Worm (Caenorhabditis elegans) whole organism, L1 larva: ENCODE data around the gene srx-28.

ENCODE experiments used
- C16A3.4 ChIP-seq: fragments of 150-350 bp; optimal IDR thresholded peaks from 2 replicates; lab custom pipeline; 2014; ENCODE audit warnings: missing biosample characterization, missing genetic modification characterization
- C34B4.2 ChIP-seq: sonication (generic microtip); optimal IDR thresholded peaks from 2 replicates; lab custom pipeline; 2017; ENCODE audit warnings: mild to moderate bottlenecking, missing genetic modification characterization, missing compliant biosample characterization
- F16B12.6 ChIP-seq: fragments of 150-350 bp; optimal IDR thresholded peaks from 2 replicates; lab custom pipeline; 2014; ENCODE audit warnings: missing biosample characterization, missing genetic modification characterization
- Y116A8C.19 ChIP-seq: sonication (generic microtip); optimal IDR thresholded peaks from 2 replicates; lab custom pipeline; 2016; ENCODE audit warnings: missing compliant biosample characterization, missing genetic modification characterization, borderline replicate concordance
- aha-1 ChIP-seq: fragments of 150-350 bp; optimal IDR thresholded peaks from 2 replicates; lab custom pipeline; 2014; ENCODE audit warnings: missing biosample characterization, missing genetic modification characterization
- alr-1 ChIP-seq: fragments of 200-800 bp; sonication (Bioruptor generic); optimal IDR thresholded peaks from 2 replicates; lab custom pipeline; 2018; ENCODE audit warnings: borderline replicate concordance, mild to moderate bottlenecking, missing genetic modification characterization, missing compliant biosample characterization
- aly-2 ChIP-seq: fragments of 150-350 bp; optimal IDR thresholded peaks from 2 replicates; lab custom pipeline; 2014; ENCODE audit warnings: missing biosample characterization, missing genetic modification characterization
- ceh-8 ChIP-seq: fragments of 200-800 bp; sonication (Bioruptor generic); optimal IDR thresholded peaks from 2 replicates; lab custom pipeline; 2018; ENCODE audit warnings: mild to moderate bottlenecking, missing genetic modification characterization, moderate library complexity, missing compliant biosample characterization
- ces-1 ChIP-seq: fragments of 150-350 bp; optimal IDR thresholded peaks from 2 replicates; lab custom pipeline; 2014; ENCODE audit warnings: missing biosample characterization, missing genetic modification reagents, missing genetic modification characterization
- dpl-1 ChIP-seq, 3 experiments: fragments of 150-350 bp in 2 of 3; sonication (generic microtip) in 1 of 3; optimal IDR thresholded peaks; 2 replicates each; lab custom pipeline; 2014 to 2017; ENCODE audit warnings: missing biosample characterization in 3 of 3, missing genetic modification characterization in 3 of 3, missing genetic modification reagents in 3 of 3
- efl-1 ChIP-seq, 4 experiments: fragments of 150-350 bp; optimal IDR thresholded peaks in 3 of 4; peaks in 1 of 4; 1 replicate in 1 of 4; 2 replicates in 3 of 4; lab custom pipeline; 2014; ENCODE audit warnings: missing biosample characterization in 2 of 4, missing genetic modification characterization in 2 of 4, missing genetic modification reagents in 2 of 4
- egl-13 ChIP-seq: sonication (generic microtip); optimal IDR thresholded peaks from 2 replicates; lab custom pipeline; 2016; ENCODE audit warnings: missing genotype, missing genetic modification reagents, missing genetic modification characterization, missing compliant biosample characterization
- egl-27 ChIP-seq, 2 experiments: fragments of 150-350 bp in 1 of 2; sonication (generic microtip); optimal IDR thresholded peaks; 3 replicates each; lab custom pipeline; 2017 to 2018; ENCODE audit warnings: missing biosample characterization in 2 of 2, missing genetic modification characterization in 2 of 2, missing genetic modification reagents in 2 of 2
- elt-2 ChIP-seq: sonication (generic microtip); optimal IDR thresholded peaks from 2 replicates; lab custom pipeline; 2016; ENCODE audit warnings: missing genetic modification characterization, mild to moderate bottlenecking, inconsistent platforms, missing compliant biosample characterization, missing genetic modification reagents
- elt-3 ChIP-seq, 6 experiments: fragments of 150-350 bp in 1 of 6; sonication (generic microtip); optimal IDR thresholded peaks; 2 replicates each; lab custom pipeline; 2017 to 2018; ENCODE audit warnings: missing biosample characterization in 6 of 6, missing genetic modification characterization in 6 of 6, inconsistent platforms in 1 of 6
- fkh-10 ChIP-seq: sonication (generic microtip); optimal IDR thresholded peaks from 2 replicates; lab custom pipeline; 2017; ENCODE audit warnings: missing biosample characterization, missing genetic modification reagents, missing genetic modification characterization
- fkh-8 ChIP-seq: sonication (generic microtip); optimal IDR thresholded peaks from 2 replicates; lab custom pipeline; 2016; ENCODE audit warnings: mild to moderate bottlenecking, missing genetic modification characterization, missing compliant biosample characterization
- hlh-4 ChIP-seq: sonication (generic microtip); optimal IDR thresholded peaks from 2 replicates; lab custom pipeline; 2016; ENCODE audit warnings: mild to moderate bottlenecking, missing genetic modification characterization, missing compliant biosample characterization
- lin-13 ChIP-seq: fragments of 150-350 bp; optimal IDR thresholded peaks from 2 replicates; lab custom pipeline; 2014; ENCODE audit warnings: missing biosample characterization, missing genetic modification reagents, missing genetic modification characterization
- lir-3 ChIP-seq: sonication (generic microtip); optimal IDR thresholded peaks from 2 replicates; lab custom pipeline; 2016; ENCODE audit warnings: mild to moderate bottlenecking, missing genetic modification characterization, moderate library complexity, missing compliant biosample characterization; ENCODE audit not compliant: poor library complexity
- lsy-2 ChIP-seq, 2 experiments: fragments of 150-350 bp; optimal IDR thresholded peaks; 2 replicates each; lab custom pipeline; 2014; ENCODE audit warnings: missing biosample characterization in 2 of 2, missing genetic modification characterization in 2 of 2
- mab-9 ChIP-seq: fragments of 200-800 bp; sonication (Bioruptor generic); IDR thresholded peaks from 2 replicates; pipeline ENCODE4 v1.3.6; 2022; ENCODE audit warnings: missing genetic modification reagents, missing genetic modification characterization, missing compliant biosample characterization
- mdl-1 ChIP-seq, 2 experiments: fragments of 150-350 bp; optimal IDR thresholded peaks; 2 replicates each; lab custom pipeline; 2014 to 2017; ENCODE audit warnings: missing biosample characterization in 2 of 2, missing genetic modification characterization in 2 of 2, inconsistent platforms in 1 of 2
- mep-1 ChIP-seq: fragments of 150-350 bp; optimal IDR thresholded peaks from 2 replicates; lab custom pipeline; 2014; ENCODE audit warnings: missing biosample characterization, missing genetic modification characterization
- pag-3 ChIP-seq: sonication (generic microtip); optimal IDR thresholded peaks from 2 replicates; lab custom pipeline; 2017; ENCODE audit warnings: missing genetic modification characterization, mild to moderate bottlenecking, missing compliant biosample characterization, antibody characterized with exemption, borderline replicate concordance; ENCODE audit not compliant: insufficient read depth
- pqm-1 ChIP-seq: sonication (generic microtip); optimal IDR thresholded peaks from 3 replicates; lab custom pipeline; 2017; ENCODE audit warnings: missing biosample characterization, missing genetic modification characterization
- skn-1 ChIP-seq: fragments of 150-350 bp; optimal IDR thresholded peaks from 2 replicates; lab custom pipeline; 2014; ENCODE audit warnings: missing biosample characterization, missing genetic modification characterization
- sup-37 ChIP-seq: fragments of 200-800 bp; sonication (Bioruptor generic); optimal IDR thresholded peaks from 2 replicates; lab custom pipeline; 2018; ENCODE audit warnings: mild to moderate bottlenecking, missing genetic modification characterization, missing compliant biosample characterization
- swsn-7 ChIP-seq: sonication (generic microtip); optimal IDR thresholded peaks from 2 replicates; lab custom pipeline; 2016; ENCODE audit warnings: missing genetic modification characterization, missing compliant biosample characterization
- tbx-2 ChIP-seq: sonication (generic microtip); optimal IDR thresholded peaks from 2 replicates; lab custom pipeline; 2016; ENCODE audit warnings: missing genetic modification characterization, missing compliant biosample characterization
- tlp-1 ChIP-seq: fragments of 150-350 bp; optimal IDR thresholded peaks from 2 replicates; lab custom pipeline; 2014; ENCODE audit warnings: missing biosample characterization, missing genetic modification characterization
- unc-130 ChIP-seq: fragments of 150-350 bp; optimal IDR thresholded peaks from 2 replicates; lab custom pipeline; 2017; ENCODE audit warnings: missing biosample characterization, missing genetic modification characterization, inconsistent platforms
- unc-62 ChIP-seq: fragments of 150-350 bp; optimal IDR thresholded peaks from 2 replicates; lab custom pipeline; 2014; ENCODE audit warnings: missing biosample characterization, missing genetic modification reagents, missing genetic modification characterization
- unc-98 ChIP-seq: fragments of 200-800 bp; sonication (Bioruptor generic); IDR thresholded peaks from 2 replicates; pipeline ENCODE4 v1.3.6; 2022; ENCODE audit warnings: missing genetic modification characterization, missing compliant biosample characterization
- vab-15 ChIP-seq: sonication (generic microtip); optimal IDR thresholded peaks from 2 replicates; lab custom pipeline; 2017; ENCODE audit warnings: missing genotype, mild to moderate bottlenecking, missing genetic modification characterization, missing compliant biosample characterization
- zag-1 ChIP-seq: fragments of 150-350 bp; optimal IDR thresholded peaks from 2 replicates; lab custom pipeline; 2014; ENCODE audit warnings: missing biosample characterization, missing genetic modification characterization
- zip-4 ChIP-seq: fragments of 200-800 bp; sonication (Bioruptor generic); optimal IDR thresholded peaks from 2 replicates; lab custom pipeline; 2018; ENCODE audit warnings: mild to moderate bottlenecking, missing genetic modification characterization, moderate library complexity, missing compliant biosample characterization

Gene srx-28

ce11 chrV:2799172-2799869, 42.2 kb upstream of the srx-28 start:
- TF ChIP-seq C34B4.2 (no peak), mdl-1 (tag; optimal IDR thresholded peaks at IDR 0.05; lab: Kevin White, UChicago) (no peak), unc-98 (no peak), sup-37 (GFP tag; lab: Kevin White, UChicago) (no peak), mab-9 (GFP tag; lab: Robert Waterston, UW) (no peak), zip-4 (GFP tag; lab: Kevin White, UChicago) (no peak), ces-1 (GFP tag; lab: Kevin White, UChicago) (no peak), tbx-2 (tag; lab: Kevin White, UChicago) (no peak), unc-130 (tag; lab: Kevin White, UChicago) (no peak), elt-2 (no peak), pag-3 (tag; lab: Kevin White, UChicago) (no peak), zag-1 (no peak), egl-27 (tag; optimal IDR thresholded peaks at IDR 0.05; lab: Kevin White, UChicago) (no peak), fkh-8 (tag; lab: Kevin White, UChicago) (no peak), mep-1 (tag; lab: Kevin White, UChicago) (no peak), hlh-4 (no peak), dpl-1 (GFP tag; optimal IDR thresholded peaks at IDR 0.05; lab: Kevin White, UChicago) (no peak), F16B12.6 (no peak)

ce11 chrV:2795998-2796397, 38.9 kb upstream of the srx-28 start, which contains the start of gene F54E2.2:
F54E2.2 (plus strand) TSS chrV:2796298.
- TF ChIP-seq lin-13 (GFP tag; lab: Kevin White, UChicago) (no peak), lir-3 (no peak), unc-62 (GFP tag; lab: Kevin White, UChicago) (no peak), lsy-2 (tag; optimal IDR thresholded peaks at IDR 0.05; lab: Kevin White, UChicago) (no peak), aly-2 (tag; lab: Kevin White, UChicago) (no peak), fkh-10 (GFP tag; lab: Kevin White, UChicago) (no peak), tbx-2 (tag; lab: Kevin White, UChicago) (no peak), pqm-1 (tag; lab: Kevin White, UChicago) (no peak), swsn-7 (no peak)

ce11 chrV:2792958-2793357, 35.9 kb upstream of the srx-28 start:
- TF ChIP-seq efl-1 (optimal IDR thresholded peaks at IDR 0.05; lab: Kevin White, UChicago) (no peak), efl-1 (GFP tag; optimal IDR thresholded peaks at IDR 0.05 in 1 of 2; lab: Kevin White, UChicago) (peak in 1 of 2 experiments; percentile 68), C16A3.4 (no peak)

- TF ChIP-seq egl-13 = no peak
- peak in 1 of 6 experiments; percentile 0 for TF ChIP-seq elt-3 (tag; optimal IDR thresholded peaks at IDR 0.05; lab: Kevin White, UChicago)
These were observed 23.7 kb upstream of the srx-28 start, which contains the start of gene R05D8.11 for ce11 chrV:2780786-2781185. R05D8.11 (minus strand) TSS chrV:2780886.

- TF ChIP-seq fkh-8 (tag; lab: Kevin White, UChicago) = peak; percentile 59
- no peak for TF ChIP-seq aha-1
These were observed 17.0 kb upstream of the srx-28 start, which contains the start of gene srj-18 for ce11 chrV:2774042-2774441. srj-18 (plus strand) TSS chrV:2774342.

DNA sequence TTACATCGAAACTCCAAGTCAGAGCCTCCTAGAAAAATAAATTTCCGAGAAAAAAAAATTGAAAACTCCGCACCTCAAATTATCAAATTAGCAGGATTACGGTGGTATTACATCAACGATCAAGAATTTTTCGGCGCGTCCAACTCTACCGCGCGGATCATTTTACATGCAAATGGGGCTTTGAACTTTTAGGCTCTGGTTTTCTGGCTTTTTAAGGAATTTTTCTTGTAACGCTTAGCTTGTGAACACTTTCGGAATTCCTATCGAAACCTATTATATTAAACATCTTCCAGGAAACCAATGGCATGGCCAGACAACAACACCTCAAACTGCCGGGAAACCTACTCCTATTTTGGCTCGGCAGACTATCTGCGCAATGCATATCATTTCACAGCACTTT, 14.5 kb upstream of the srx-28 start, which contains the start of gene srh-56:
Gene srh-56, plus strand, starts transcription at position 301 of the 400 bp plus-strand sequence.
- TF ChIP-seq lin-13 (GFP tag; lab: Kevin White, UChicago) = no peak
- no peak for TF ChIP-seq tlp-1 (tag; lab: Kevin White, UChicago)
- TF ChIP-seq mep-1 (tag; lab: Kevin White, UChicago) = no peak
- no peak for TF ChIP-seq vab-15 (tag; lab: Kevin White, UChicago)
- TF ChIP-seq Y116A8C.19 (tag; lab: Kevin White, UChicago) = no peak
- TF ChIP-seq alr-1 (tag; lab: Kevin White, UChicago) = no peak
- no peak for TF ChIP-seq ceh-8 (GFP tag; lab: Kevin White, UChicago)
- TF ChIP-seq skn-1 (tag; lab: Kevin White, UChicago) = no peak
